Worm (Caenorhabditis elegans) whole organism, young adult: ENCODE data around the gene polq-1.

Experiments
- B0019.2 ChIP-seq: fragments of 200-800 bp; sonication (Bioruptor generic); conservative IDR thresholded peaks from 2 replicates; pipeline ENCODE4 v1.3.6; 2022; ENCODE audit warnings: missing genetic modification reagents, missing genetic modification characterization, missing compliant biosample characterization
- F52B5.7 ChIP-seq: sonication (generic microtip); optimal IDR thresholded peaks from 2 replicates; lab custom pipeline; 2016; ENCODE audit warnings: mild to moderate bottlenecking, missing genetic modification characterization, missing compliant biosample characterization
- F57A8.1 ChIP-seq: fragments of 200-800 bp; sonication (Bioruptor generic); optimal IDR thresholded peaks from 2 replicates; lab custom pipeline; 2018; ENCODE audit warnings: mild to moderate bottlenecking, missing genetic modification characterization, moderate library complexity, missing compliant biosample characterization
- F57C9.4 ChIP-seq: sonication (generic microtip); optimal IDR thresholded peaks from 2 replicates; lab custom pipeline; 2017; ENCODE audit warnings: mild to moderate bottlenecking, missing genetic modification characterization, missing compliant biosample characterization
- K11D2.4 ChIP-seq: fragments of 200-800 bp; sonication (Bioruptor generic); IDR thresholded peaks from 2 replicates; pipeline ENCODE4 v1.3.6; 2022; ENCODE audit warnings: missing genetic modification reagents, missing genetic modification characterization, missing compliant biosample characterization
- K12H6.12 ChIP-seq: fragments of 200-800 bp; sonication (Bioruptor generic); optimal IDR thresholded peaks from 2 replicates; lab custom pipeline; 2018; ENCODE audit warnings: mild to moderate bottlenecking, missing genetic modification characterization, missing compliant biosample characterization
- Y53G8AR.9 ChIP-seq: fragments of 200-800 bp; sonication (Bioruptor generic); conservative IDR thresholded peaks from 2 replicates; pipeline ENCODE4 v1.3.6; 2022; ENCODE audit warnings: missing genetic modification reagents, missing genetic modification characterization, missing compliant biosample characterization
- ZK185.1 ChIP-seq: sonication (generic microtip); optimal IDR thresholded peaks from 2 replicates; lab custom pipeline; 2016; ENCODE audit warnings: mild to moderate bottlenecking, missing genetic modification characterization, missing compliant biosample characterization; ENCODE audit not compliant: poor library complexity, severe bottlenecking
- akir-1 ChIP-seq: fragments of 200-800 bp; sonication (Bioruptor generic); optimal IDR thresholded peaks from 2 replicates; lab custom pipeline; 2018; ENCODE audit warnings: mild to moderate bottlenecking, missing genetic modification characterization, moderate library complexity, missing compliant biosample characterization
- aptf-2 ChIP-seq: fragments of 200-800 bp; sonication (Bioruptor generic); conservative IDR thresholded peaks from 2 replicates; pipeline ENCODE4 v1.3.6; 2022; ENCODE audit warnings: missing genetic modification reagents, missing genetic modification characterization, missing compliant biosample characterization
- atf-7 ChIP-seq: sonication (generic microtip); optimal IDR thresholded peaks from 2 replicates; lab custom pipeline; 2017; ENCODE audit warnings: mild to moderate bottlenecking, missing genetic modification characterization, missing compliant biosample characterization
- bed-2 ChIP-seq: fragments of 200-800 bp; sonication (Bioruptor generic); IDR thresholded peaks from 2 replicates; pipeline ENCODE4 v1.3.6; 2022; ENCODE audit warnings: missing genetic modification reagents, missing genetic modification characterization, missing compliant biosample characterization
- cebp-1 ChIP-seq, 2 experiments: fragments of 200-800 bp in 1 of 2; sonication (Bioruptor generic) in 1 of 2; sonication (generic microtip) in 1 of 2; IDR thresholded peaks in 1 of 2; optimal IDR thresholded peaks in 1 of 2; 2 replicates each; pipeline versions ENCODE4 v1.3.6 to Lab custom; 2017 to 2022; ENCODE audit warnings: missing compliant biosample characterization in 2 of 2, missing genetic modification characterization in 2 of 2, mild to moderate bottlenecking in 1 of 2, missing genetic modification reagents in 1 of 2, moderate library complexity in 1 of 2
- cebp-2 ChIP-seq: fragments of 200-800 bp; sonication (Bioruptor generic); IDR thresholded peaks from 2 replicates; pipeline ENCODE4 v1.3.6; 2022; ENCODE audit warnings: missing genetic modification characterization, missing compliant biosample characterization
- ceh-27 ChIP-seq: fragments of 200-800 bp; sonication (Bioruptor generic); optimal IDR thresholded peaks from 2 replicates; lab custom pipeline; 2018; ENCODE audit warnings: mild to moderate bottlenecking, missing genetic modification characterization, moderate library complexity, missing compliant biosample characterization
- ceh-40 ChIP-seq: fragments of 200-800 bp; sonication (Bioruptor generic); IDR thresholded peaks from 2 replicates; pipeline ENCODE4 v1.3.6; 2022; ENCODE audit warnings: missing genetic modification characterization, missing compliant biosample characterization
- chd-7 ChIP-seq: sonication (generic microtip); optimal IDR thresholded peaks from 2 replicates; lab custom pipeline; 2016; ENCODE audit warnings: mild to moderate bottlenecking, missing genetic modification characterization, moderate library complexity, missing compliant biosample characterization
- dpff-1 ChIP-seq: sonication (generic microtip); optimal IDR thresholded peaks from 2 replicates; lab custom pipeline; 2017; ENCODE audit warnings: mild to moderate bottlenecking, missing genetic modification characterization, missing compliant biosample characterization
- dpl-1 ChIP-seq: fragments of 150-350 bp; optimal IDR thresholded peaks from 2 replicates; lab custom pipeline; 2014; ENCODE audit warnings: missing biosample characterization, missing genetic modification reagents, missing genetic modification characterization
- efl-1 ChIP-seq: fragments of 150-350 bp; optimal IDR thresholded peaks from 2 replicates; lab custom pipeline; 2014; ENCODE audit warnings: missing biosample characterization, missing genetic modification reagents, missing genetic modification characterization
- egl-44 ChIP-seq: fragments of 200-800 bp; sonication (Bioruptor generic); IDR thresholded peaks from 2 replicates; pipeline ENCODE4 v1.3.6; 2022; ENCODE audit warnings: missing genetic modification reagents, missing genetic modification characterization, missing compliant biosample characterization
- hmg-1.2 ChIP-seq: fragments of 200-800 bp; sonication (Bioruptor generic); IDR thresholded peaks from 2 replicates; pipeline ENCODE4 v1.3.6; 2022; ENCODE audit warnings: missing genetic modification reagents, missing genetic modification characterization, missing compliant biosample characterization
- hmg-20 ChIP-seq: fragments of 200-800 bp; sonication (Bioruptor generic); IDR thresholded peaks from 2 replicates; pipeline ENCODE4 v1.3.6; 2022; ENCODE audit warnings: missing genetic modification reagents, missing genetic modification characterization, missing compliant biosample characterization
- lag-1 ChIP-seq: fragments of 200-800 bp; sonication (Bioruptor generic); IDR thresholded peaks from 2 replicates; pipeline ENCODE4 v1.3.6; 2022; ENCODE audit warnings: missing genetic modification reagents, missing genetic modification characterization, missing compliant biosample characterization
- lin-35 ChIP-seq, 3 experiments: fragments of 150-350 bp in 2 of 3; sonication (generic microtip) in 1 of 3; optimal IDR thresholded peaks; 2 replicates each; lab custom pipeline; 2014 to 2018; ENCODE audit warnings: missing biosample characterization in 3 of 3, missing genetic modification characterization in 3 of 3, missing genetic modification reagents in 3 of 3
- lin-40 ChIP-seq: sonication (generic microtip); optimal IDR thresholded peaks from 2 replicates; lab custom pipeline; 2016; ENCODE audit warnings: missing genetic modification characterization, mild to moderate bottlenecking, missing compliant biosample characterization, missing genotype, missing genetic modification reagents
- madf-10 ChIP-seq: sonication (generic microtip); optimal IDR thresholded peaks from 2 replicates; lab custom pipeline; 2016; ENCODE audit warnings: mild to moderate bottlenecking, missing genetic modification characterization, missing compliant biosample characterization
- madf-6 ChIP-seq: fragments of 200-800 bp; sonication (Bioruptor generic); IDR thresholded peaks from 2 replicates; pipeline ENCODE4 v1.3.6; 2022; ENCODE audit warnings: missing genetic modification reagents, missing genetic modification characterization, missing compliant biosample characterization
- mcd-1 ChIP-seq: fragments of 200-800 bp; sonication (Bioruptor generic); IDR thresholded peaks from 2 replicates; pipeline ENCODE4 v1.3.6; 2022; ENCODE audit warnings: missing genetic modification reagents, missing genetic modification characterization, missing compliant biosample characterization
- nfyb-1 ChIP-seq: fragments of 200-800 bp; sonication (Bioruptor generic); IDR thresholded peaks from 2 replicates; pipeline ENCODE4 v1.3.6; 2022; ENCODE audit warnings: missing genetic modification reagents, missing genetic modification characterization, missing compliant biosample characterization
- rcor-1 ChIP-seq: fragments of 200-800 bp; sonication (Bioruptor generic); IDR thresholded peaks from 2 replicates; pipeline ENCODE4 v1.3.6; 2022; ENCODE audit warnings: missing genetic modification reagents, missing genetic modification characterization, missing compliant biosample characterization
- rec-8 ChIP-seq, 2 experiments: sonication (generic microtip); optimal IDR thresholded peaks; 2 replicates each; lab custom pipeline; 2016; ENCODE audit warnings: mild to moderate bottlenecking in 2 of 2, missing genetic modification characterization in 2 of 2, missing genetic modification reagents in 2 of 2, missing genotype in 2 of 2, missing biosample characterization in 1 of 2, missing compliant biosample characterization in 1 of 2, moderate library complexity in 1 of 2
- rpc-1 ChIP-seq, 2 experiments: fragments of 150-350 bp in 1 of 2; sonication (generic microtip) in 1 of 2; optimal IDR thresholded peaks; 2 replicates each; lab custom pipeline; 2014 to 2018; ENCODE audit warnings: missing biosample characterization in 1 of 2, missing genetic modification characterization in 1 of 2, missing genetic modification reagents in 1 of 2, missing genotype in 1 of 2
- zfh-2 ChIP-seq: fragments of 200-800 bp; sonication (Bioruptor generic); conservative IDR thresholded peaks from 2 replicates; pipeline ENCODE4 v1.3.6; 2022; ENCODE audit warnings: missing genetic modification reagents, missing genetic modification characterization, missing compliant biosample characterization
- ztf-25 ChIP-seq: fragments of 200-800 bp; sonication (Bioruptor generic); IDR thresholded peaks from 2 replicates; pipeline ENCODE4 v1.3.6; 2022; ENCODE audit warnings: missing genetic modification reagents, missing genetic modification characterization, missing compliant biosample characterization
- ztf-26 ChIP-seq: sonication (generic microtip); optimal IDR thresholded peaks from 2 replicates; lab custom pipeline; 2017; ENCODE audit warnings: missing genetic modification characterization, missing compliant biosample characterization
- ztf-28 ChIP-seq: fragments of 200-800 bp; sonication (Bioruptor generic); IDR thresholded peaks from 2 replicates; pipeline ENCODE4 v1.3.6; 2022; ENCODE audit warnings: missing genetic modification reagents, missing genetic modification characterization, missing compliant biosample characterization
- ztf-6 ChIP-seq: fragments of 200-800 bp; sonication (Bioruptor generic); IDR thresholded peaks from 2 replicates; pipeline ENCODE4 v1.3.6; 2022; ENCODE audit warnings: missing genetic modification reagents, missing genetic modification characterization, missing compliant biosample characterization

The polq-1 gene

DNA sequence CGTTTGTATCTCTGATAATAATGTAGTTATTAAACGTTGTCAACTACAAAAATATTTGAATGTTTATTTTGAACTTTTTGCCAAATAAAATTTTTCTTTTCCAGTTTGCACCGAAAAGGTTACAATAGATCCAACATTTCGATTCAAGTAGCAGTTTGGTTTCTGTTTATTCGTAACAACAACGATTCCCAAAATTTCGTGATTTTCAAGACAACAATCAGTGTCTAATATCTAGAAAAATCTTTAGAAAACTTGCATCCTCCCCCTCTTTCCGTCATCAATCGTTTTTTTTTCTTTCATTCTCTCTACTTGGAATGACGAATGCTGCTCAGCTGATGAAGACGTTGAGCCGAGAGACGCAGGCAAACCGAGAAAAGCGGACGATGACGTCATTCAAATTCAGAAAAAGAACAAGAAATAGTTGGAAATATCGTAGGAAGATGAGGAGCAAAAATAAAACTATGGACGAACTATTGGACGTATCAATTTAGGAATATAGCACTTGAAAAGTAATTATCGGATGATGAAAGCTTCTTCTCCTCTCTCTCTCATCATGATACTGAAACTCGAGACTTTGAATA is 44.4 kb downstream of the polq-1 start:
- TF ChIP-seq hmg-1.2 (GFP tag; lab: Robert Waterston, UW) (peak; percentile 30; the same call in 1 of the 2 replicates), cebp-1 (GFP tag; IDR thresholded peaks at IDR 0.05; lab: Robert Waterston, UW) (no peak), cebp-1 (tag; optimal IDR thresholded peaks at IDR 0.05; lab: Kevin White, UChicago) (peak; percentile 35), ceh-27 (GFP tag; lab: Kevin White, UChicago) (peak; percentile 17), lin-40 (tag; lab: Kevin White, UChicago) (peak; percentile 31), lin-35 (GFP tag; optimal IDR thresholded peaks at IDR 0.05; lab: Kevin White, UChicago) (peak in 1 of 3 experiments; percentile 84), chd-7 (peak; percentile 24), lag-1 (GFP tag; lab: Robert Waterston, UW) (no peak), zfh-2 (peak; percentile 28; the same call in 1 of the 2 replicates), hmg-20 (GFP tag; lab: Robert Waterston, UW) (no peak), ZK185.1 (tag; lab: Kevin White, UChicago) (peak; percentile 7), nfyb-1 (GFP tag; lab: Robert Waterston, UW) (peak; percentile 57; the same call in 1 of the 2 replicates), rcor-1 (0 out of 2 replicates have a peak, but pooled peaks have one; percentile 35), K12H6.12 (tag; lab: Kevin White, UChicago) (peak; percentile 53), atf-7 (peak; percentile 95), ztf-25 (GFP tag; lab: Robert Waterston, UW) (no peak), ztf-28 (GFP tag; lab: Robert Waterston, UW) (no peak), ceh-40 (GFP tag; lab: Robert Waterston, UW) (no peak), mcd-1 (GFP tag; lab: Robert Waterston, UW) (0 out of 2 replicates have a peak, but pooled peaks have one; percentile 48)

DNA sequence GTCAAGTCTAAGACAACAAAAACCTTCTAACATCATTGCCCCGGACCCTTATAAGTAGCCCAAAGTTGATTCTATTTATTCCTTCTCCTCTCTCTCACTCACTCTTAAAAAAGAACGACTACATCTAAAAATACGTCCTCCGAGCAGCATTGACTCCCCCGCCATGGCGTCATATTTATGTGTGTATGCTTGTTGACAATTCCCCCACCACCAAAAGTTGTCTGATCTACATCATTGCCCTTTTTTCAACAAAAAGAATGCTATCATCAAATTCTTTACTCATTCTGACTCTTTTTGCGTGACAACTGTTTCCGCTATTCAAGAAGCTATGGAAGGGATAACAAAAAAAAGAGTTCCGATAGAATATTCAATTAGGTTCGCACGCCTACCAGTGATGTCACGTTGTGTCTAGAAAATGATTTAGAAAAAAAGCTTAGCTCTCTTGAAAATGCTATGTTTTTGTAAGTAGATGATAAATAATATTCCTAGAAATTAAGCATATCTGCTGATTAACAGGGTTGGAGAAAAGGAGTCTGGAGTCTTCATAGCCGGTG is 45.4 kb downstream of the polq-1 start:
- TF ChIP-seq cebp-2 (GFP tag; lab: Robert Waterston, UW) (no peak), akir-1 (no peak), ztf-6 (GFP tag; lab: Robert Waterston, UW) (no peak), efl-1 (GFP tag; lab: Kevin White, UChicago) (no peak), lag-1 (GFP tag; lab: Robert Waterston, UW) (no peak), Y53G8AR.9 (GFP tag; lab: Robert Waterston, UW) (no peak), aptf-2 (GFP tag; lab: Robert Waterston, UW) (no peak), B0019.2 (GFP tag; lab: Robert Waterston, UW) (no peak)

ce11 chrIII:5755204-5755603 is 47.8 kb downstream of the polq-1 start, which contains the start of gene ida-1:
TSS of gene ida-1 (plus strand) at chrIII:5755539.
- peak; percentile 60 for TF ChIP-seq K12H6.12 (tag; lab: Kevin White, UChicago)
- no peak for TF ChIP-seq efl-1 (GFP tag; lab: Kevin White, UChicago)
- no peak for TF ChIP-seq F57A8.1
- peak; percentile 63 for TF ChIP-seq mcd-1 (GFP tag; lab: Robert Waterston, UW)
- peak; percentile 65 for TF ChIP-seq hmg-1.2 (GFP tag; lab: Robert Waterston, UW)
- peak; percentile 28 for TF ChIP-seq ceh-27 (GFP tag; lab: Kevin White, UChicago)

DNA sequence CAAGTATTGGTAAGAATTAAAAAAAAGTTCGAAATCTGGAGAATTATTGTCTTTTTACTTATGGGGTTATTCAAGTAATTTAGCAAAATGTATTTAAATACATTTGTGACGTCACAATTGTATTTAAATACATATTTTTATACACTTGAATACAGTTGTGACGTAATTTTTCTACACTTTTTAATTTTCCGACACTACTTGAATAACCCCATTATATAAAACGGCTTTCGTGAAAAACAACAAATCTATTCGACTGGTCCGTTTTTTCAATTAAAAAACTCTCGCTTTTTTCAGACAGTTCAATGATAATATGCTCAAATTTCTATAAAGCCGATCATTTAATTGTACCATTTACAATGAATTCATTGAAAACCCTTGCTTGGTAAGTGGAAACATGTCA is 52.5 kb downstream of the polq-1 start:
- TF ChIP-seq egl-44 (no peak), K11D2.4 (GFP tag; lab: Robert Waterston, UW) (no peak), dpff-1 (tag; lab: Kevin White, UChicago) (no peak), madf-10 (tag; lab: Kevin White, UChicago) (no peak), rpc-1 (optimal IDR thresholded peaks at IDR 0.05; lab: Kevin White, UChicago) (no peak), rpc-1 (tag; optimal IDR thresholded peaks at IDR 0.05; lab: Kevin White, UChicago) (no peak), atf-7 (no peak), ztf-26 (tag; lab: Kevin White, UChicago) (no peak), dpl-1 (GFP tag; lab: Kevin White, UChicago) (no peak), bed-2 (GFP tag; lab: Robert Waterston, UW) (no peak), F52B5.7 (tag; lab: Kevin White, UChicago) (no peak), rec-8 (tag; optimal IDR thresholded peaks at IDR 0.05; lab: Kevin White, UChicago) (no peak), F57C9.4 (tag; lab: Kevin White, UChicago) (no peak), madf-6 (GFP tag; lab: Robert Waterston, UW) (no peak)
